Worm (Caenorhabditis elegans) whole organism, L3 larva: ENCODE data around the gene cht-6.

Experiments
- fos-1 ChIP-seq: fragments of 150-350 bp; optimal IDR thresholded peaks from 2 replicates; lab custom pipeline; 2014; ENCODE audit warnings: missing biosample characterization, missing genetic modification characterization
- mdl-1 ChIP-seq: fragments of 150-350 bp; optimal IDR thresholded peaks from 2 replicates; lab custom pipeline; 2014; ENCODE audit warnings: missing biosample characterization, missing genetic modification characterization
- nhr-28 ChIP-seq: fragments of 150-350 bp; optimal IDR thresholded peaks from 2 replicates; lab custom pipeline; 2014; ENCODE audit warnings: missing biosample characterization, missing genetic modification characterization
- unc-39 ChIP-seq: sonication (generic microtip); optimal IDR thresholded peaks from 4 replicates; lab custom pipeline; 2017; ENCODE audit warnings: missing biosample characterization, missing genetic modification characterization
- ztf-11 ChIP-seq: fragments of 150-350 bp; optimal IDR thresholded peaks from 2 replicates; lab custom pipeline; 2014; ENCODE audit warnings: missing biosample characterization, missing genetic modification characterization

- TF ChIP-seq ztf-11 (tag; lab: Kevin White, UChicago), result no peak
- no peak for TF ChIP-seq nhr-28
- TF ChIP-seq unc-39 (tag; lab: Kevin White, UChicago), result no peak
- no peak for TF ChIP-seq fos-1
- no peak for TF ChIP-seq mdl-1 (tag; lab: Kevin White, UChicago)
Measured at ce11 chrV:6400950-6401551, 13.7 kb upstream of the cht-6 start.
